Worm (Caenorhabditis elegans): ENCODE data around the gene phf-5.

DNA sequence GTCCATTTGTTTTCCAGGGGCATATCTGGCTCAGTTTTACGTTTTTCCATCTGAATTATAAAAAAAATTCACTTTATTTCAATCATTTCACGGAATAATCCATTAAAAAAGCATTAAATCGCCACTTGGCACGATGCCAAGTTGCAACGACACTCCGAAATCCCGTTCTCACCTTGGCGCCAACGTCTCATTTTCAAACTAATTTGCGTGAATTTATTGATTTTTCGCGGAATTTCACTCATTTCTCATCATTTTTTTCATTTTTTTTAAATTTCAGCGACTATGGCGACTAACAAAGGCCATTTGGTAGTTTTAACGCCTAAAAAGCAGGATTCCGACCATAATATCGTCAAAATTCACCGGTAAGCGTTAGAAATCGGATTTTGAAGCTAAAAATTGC, 32.5 kb downstream of the phf-5 start, which contains the start of gene H14E04.2:
- TF ChIP-seq nhr-11 (tag; optimal IDR thresholded peaks at IDR 0.05) (no peak), unc-62 (GFP tag; optimal IDR thresholded peaks at IDR 0.05) (no peak)
